Worm (Caenorhabditis elegans) whole organism, early embryonic: ENCODE measurements around the gene subs-4.

ENCODE experiments used
- B0310.2 ChIP-seq: sonication (generic microtip); optimal IDR thresholded peaks from 2 replicates; lab custom pipeline; 2016; ENCODE audit warnings: mild to moderate bottlenecking, missing genetic modification characterization, missing compliant biosample characterization
- F13C5.2 ChIP-seq: sonication (generic microtip); optimal IDR thresholded peaks from 2 replicates; lab custom pipeline; 2017; ENCODE audit warnings: mild to moderate bottlenecking, missing genetic modification characterization, inconsistent platforms, missing compliant biosample characterization
- aly-1 ChIP-seq: sonication (generic microtip); optimal IDR thresholded peaks from 2 replicates; lab custom pipeline; 2016; ENCODE audit warnings: missing genetic modification characterization, missing compliant biosample characterization
- ama-1 ChIP-seq: fragments of 150-350 bp; optimal IDR thresholded peaks from 2 replicates; lab custom pipeline; 2014
- ceh-13 ChIP-seq: fragments of 200-800 bp; sonication (Bioruptor generic); optimal IDR thresholded peaks from 2 replicates; lab custom pipeline; 2018; ENCODE audit warnings: mild to moderate bottlenecking, missing genetic modification characterization, missing compliant biosample characterization
- ceh-36 ChIP-seq: sonication (generic microtip); optimal IDR thresholded peaks from 2 replicates; lab custom pipeline; 2016; ENCODE audit warnings: missing genetic modification characterization, inconsistent platforms, missing compliant biosample characterization
- ets-7 ChIP-seq: sonication (generic microtip); optimal IDR thresholded peaks from 2 replicates; lab custom pipeline; 2016; ENCODE audit warnings: missing genotype, missing genetic modification characterization, missing compliant biosample characterization
- flt-1 ChIP-seq: fragments of 200-800 bp; sonication (Bioruptor generic); IDR thresholded peaks from 2 replicates; pipeline ENCODE4 v1.3.6; 2022; ENCODE audit warnings: missing genetic modification characterization, missing compliant biosample characterization
- hmbx-1 ChIP-seq: sonication (generic microtip); optimal IDR thresholded peaks from 2 replicates; lab custom pipeline; 2016; ENCODE audit warnings: mild to moderate bottlenecking, missing genetic modification characterization, missing compliant biosample characterization
- hmg-4 ChIP-seq: fragments of 200-800 bp; sonication (Bioruptor generic); optimal IDR thresholded peaks from 2 replicates; lab custom pipeline; 2018; ENCODE audit warnings: mild to moderate bottlenecking, missing genetic modification characterization, missing compliant biosample characterization
- hnd-1 ChIP-seq: sonication (generic microtip); optimal IDR thresholded peaks from 2 replicates; lab custom pipeline; 2016; ENCODE audit warnings: missing genetic modification characterization, missing compliant biosample characterization
- pes-1 ChIP-seq: fragments of 200-800 bp; sonication (Bioruptor generic); IDR thresholded peaks from 2 replicates; pipeline ENCODE4 v1.3.6; 2022; ENCODE audit warnings: missing genetic modification reagents, missing genetic modification characterization, missing compliant biosample characterization
- scrt-1 ChIP-seq: fragments of 200-800 bp; sonication (Bioruptor generic); IDR thresholded peaks from 2 replicates; pipeline ENCODE4 v1.3.6; 2022; ENCODE audit warnings: missing genetic modification characterization, missing compliant biosample characterization
- sea-1 ChIP-seq: fragments of 200-800 bp; sonication (Bioruptor generic); conservative IDR thresholded peaks from 2 replicates; pipeline ENCODE4 v1.3.6; 2022; ENCODE audit warnings: missing genetic modification characterization, missing compliant biosample characterization
- tbx-11 ChIP-seq: fragments of 200-800 bp; sonication (Bioruptor generic); IDR thresholded peaks from 2 replicates; pipeline ENCODE4 v1.3.6; 2022; ENCODE audit warnings: missing genetic modification characterization, missing compliant biosample characterization
- tbx-37 ChIP-seq: fragments of 200-800 bp; sonication (Bioruptor generic); conservative IDR thresholded peaks from 2 replicates; pipeline ENCODE4 v1.3.6; 2022; ENCODE audit warnings: missing genetic modification reagents, missing genetic modification characterization, missing compliant biosample characterization
- tra-4 ChIP-seq: sonication (generic microtip); optimal IDR thresholded peaks from 2 replicates; lab custom pipeline; 2017; ENCODE audit warnings: missing genetic modification characterization, missing compliant biosample characterization

The subs-4 gene

ce11 chrIII:11391601-11392520, 9.8 kb downstream of the subs-4 start:
- TF ChIP-seq sea-1 (GFP tag; lab: Robert Waterston, UW) (no peak), ceh-36 (tag; lab: Kevin White, UChicago) (peak; percentile 20)

ce11 chrIII:11392740-11393139, 10.7 kb downstream of the subs-4 start:
- TF ChIP-seq ceh-36 (tag; lab: Kevin White, UChicago) (peak; percentile 90), ceh-13 (GFP tag; lab: Kevin White, UChicago) (no peak)

- TF ChIP-seq hnd-1 (tag; lab: Kevin White, UChicago) (no peak), hmbx-1 (tag; lab: Kevin White, UChicago) (no peak), tbx-11 (no peak), ets-7 (tag; lab: Kevin White, UChicago) (no peak), flt-1 (GFP tag; lab: Robert Waterston, UW) (no peak), pes-1 (GFP tag; lab: Robert Waterston, UW) (no peak), tbx-37 (GFP tag; lab: Robert Waterston, UW) (no peak), ama-1 (lab: Kevin White, UChicago) (no peak), hmg-4 (no peak), ceh-36 (tag; lab: Kevin White, UChicago) (no peak), scrt-1 (GFP tag; lab: Robert Waterston, UW) (no peak), B0310.2 (no peak), ceh-13 (GFP tag; lab: Kevin White, UChicago) (no peak), aly-1 (no peak), sea-1 (GFP tag; lab: Robert Waterston, UW) (no peak)
Observed at ce11 chrIII:11393162-11393561, 11.1 kb downstream of the subs-4 start, which contains the start of gene nlp-21. TSS of gene nlp-21 (minus strand) at chrIII:11393262.

DNA sequence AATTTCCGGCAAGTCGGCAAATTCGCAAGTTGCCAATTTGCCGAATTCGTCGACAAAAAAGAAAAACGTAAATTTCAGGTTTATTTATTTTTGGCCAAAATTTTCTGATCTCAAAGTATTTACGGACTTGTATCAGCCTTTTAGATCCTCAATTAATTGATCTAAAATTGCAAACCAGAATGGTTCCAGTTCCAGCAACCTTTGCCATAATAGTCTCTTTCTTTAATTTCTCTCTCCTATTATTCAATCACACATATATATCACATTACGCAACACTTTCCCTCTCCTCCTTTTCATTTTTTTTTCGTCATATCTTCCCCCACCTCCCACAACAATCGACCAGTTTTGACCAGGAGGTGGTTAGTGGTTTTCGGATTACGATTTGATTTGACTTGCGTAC, 15.5 kb downstream of the subs-4 start, which contains the start of gene Y47D3B.3:
Gene Y47D3B.3, plus strand, starts transcription at position 301 of the 400 bp plus-strand sequence.
- TF ChIP-seq tra-4, result no peak
- no peak for TF ChIP-seq aly-1
- TF ChIP-seq F13C5.2 (tag; lab: Kevin White, UChicago), result no peak
- no peak for TF ChIP-seq tbx-37 (GFP tag; lab: Robert Waterston, UW)

- TF ChIP-seq hmg-4 (no peak), ceh-36 (tag; lab: Kevin White, UChicago) (no peak), ama-1 (lab: Kevin White, UChicago) (no peak), flt-1 (GFP tag; lab: Robert Waterston, UW) (no peak), tra-4 (no peak), ets-7 (tag; lab: Kevin White, UChicago) (no peak), pes-1 (GFP tag; lab: Robert Waterston, UW) (no peak), tbx-11 (no peak), F13C5.2 (tag; lab: Kevin White, UChicago) (no peak), ceh-13 (GFP tag; lab: Kevin White, UChicago) (no peak), hnd-1 (tag; lab: Kevin White, UChicago) (no peak), sea-1 (GFP tag; lab: Robert Waterston, UW) (no peak), hmbx-1 (tag; lab: Kevin White, UChicago) (no peak), scrt-1 (GFP tag; lab: Robert Waterston, UW) (no peak), tbx-37 (GFP tag; lab: Robert Waterston, UW) (no peak), aly-1 (no peak), B0310.2 (no peak)
Observed at ce11 chrIII:11402717-11403116, 20.7 kb downstream of the subs-4 start, which contains the start of gene Y47D3B.12. TSS of gene Y47D3B.12 (plus strand) at chrIII:11403017.

DNA sequence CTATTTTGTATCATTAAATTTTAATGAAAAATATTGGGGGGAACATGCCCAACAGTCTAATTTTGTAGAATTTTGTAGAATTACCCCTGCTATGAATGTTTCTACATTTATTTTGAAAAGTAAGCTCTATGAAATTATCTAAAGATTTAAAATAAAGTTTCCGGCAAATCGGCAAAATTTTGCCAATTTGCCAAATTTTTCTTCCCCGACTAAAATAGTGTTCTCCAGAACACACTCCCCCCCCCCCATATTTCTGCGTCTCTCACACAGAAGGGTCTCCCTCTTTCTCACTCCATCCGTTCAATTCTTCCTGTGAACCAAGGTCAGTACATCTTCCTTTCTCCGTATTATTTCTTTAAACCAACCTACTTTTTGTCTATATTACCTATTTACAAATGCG, 23.0 kb downstream of the subs-4 start, which contains the start of gene Y47D3B.4:
Gene Y47D3B.4, plus strand, starts transcription at position 301 of the 400 bp plus-strand sequence.
- no peak for TF ChIP-seq scrt-1 (GFP tag; lab: Robert Waterston, UW)
- no peak for TF ChIP-seq ceh-13 (GFP tag; lab: Kevin White, UChicago)
- no peak for TF ChIP-seq sea-1 (GFP tag; lab: Robert Waterston, UW)
- TF ChIP-seq ceh-36 (tag; lab: Kevin White, UChicago), result no peak
- no peak for TF ChIP-seq tbx-11
- TF ChIP-seq tbx-37 (GFP tag; lab: Robert Waterston, UW), result no peak
- no peak for TF ChIP-seq flt-1 (GFP tag; lab: Robert Waterston, UW)
- no peak for TF ChIP-seq ama-1 (lab: Kevin White, UChicago)
- TF ChIP-seq hnd-1 (tag; lab: Kevin White, UChicago), result no peak
- no peak for TF ChIP-seq pes-1 (GFP tag; lab: Robert Waterston, UW)
- no peak for TF ChIP-seq ets-7 (tag; lab: Kevin White, UChicago)
- no peak for TF ChIP-seq aly-1
- no peak for TF ChIP-seq hmg-4
- TF ChIP-seq F13C5.2 (tag; lab: Kevin White, UChicago), result no peak
- no peak for TF ChIP-seq hmbx-1 (tag; lab: Kevin White, UChicago)
- TF ChIP-seq B0310.2, result no peak
- no peak for TF ChIP-seq tra-4

DNA sequence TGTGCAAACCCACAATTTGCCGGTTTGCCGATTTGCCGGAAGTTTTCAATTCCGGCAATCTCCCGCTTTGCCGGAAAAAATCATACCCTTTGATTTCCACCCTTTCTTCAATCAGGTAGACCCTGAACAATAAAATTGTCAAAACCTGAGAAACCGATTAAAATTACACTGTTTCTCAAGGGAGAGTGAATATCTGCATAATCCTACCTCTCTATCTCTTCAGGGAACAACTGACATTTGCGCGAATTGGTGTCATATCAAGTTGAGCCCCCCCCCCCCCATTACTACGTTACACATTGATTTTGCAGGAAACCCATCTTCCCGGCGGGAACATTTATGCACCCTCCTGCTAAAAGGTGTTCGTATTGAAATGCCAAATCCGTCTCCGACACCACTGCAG, 28.4 kb downstream of the subs-4 start, which contains the start of gene twk-31:
Gene twk-31, plus strand, starts transcription at position 301 of the 400 bp plus-strand sequence.
- TF ChIP-seq ets-7 (tag; lab: Kevin White, UChicago) (no peak), scrt-1 (GFP tag; lab: Robert Waterston, UW) (no peak), tbx-11 (no peak), hnd-1 (tag; lab: Kevin White, UChicago) (no peak), ama-1 (lab: Kevin White, UChicago) (no peak), B0310.2 (no peak), flt-1 (GFP tag; lab: Robert Waterston, UW) (no peak), hmg-4 (no peak), hmbx-1 (tag; lab: Kevin White, UChicago) (no peak), tra-4 (no peak), tbx-37 (GFP tag; lab: Robert Waterston, UW) (no peak), pes-1 (GFP tag; lab: Robert Waterston, UW) (no peak), ceh-36 (tag; lab: Kevin White, UChicago) (no peak), sea-1 (GFP tag; lab: Robert Waterston, UW) (no peak), F13C5.2 (tag; lab: Kevin White, UChicago) (no peak), aly-1 (no peak), ceh-13 (GFP tag; lab: Kevin White, UChicago) (no peak)
